Fruit fly (Drosophila melanogaster): Measurements from ENCODE around the gene dl.

dm6 chr2L:17436500-17436899 lies 13.7 kb downstream of the dl start, which contains the start of gene CG33928:
- no peak for TF ChIP-seq usp (GFP tag; optimal IDR thresholded peaks at IDR 0.05)
- TF ChIP-seq h (GFP tag; optimal IDR thresholded peaks at IDR 0.05), result no peak
- TF ChIP-seq Dif (GFP tag; optimal IDR thresholded peaks at IDR 0.05; ENCODE audit: partially characterized antibody), result no peak
- no peak for TF ChIP-seq br (GFP tag; optimal IDR thresholded peaks at IDR 0.05)
- TF ChIP-seq Mio (GFP tag; optimal IDR thresholded peaks at IDR 0.05), result no peak
- TF ChIP-seq Hr78 (GFP tag; optimal IDR thresholded peaks at IDR 0.05), result no peak
- no peak for TF ChIP-seq psq (GFP tag; optimal IDR thresholded peaks at IDR 0.05)
- TF ChIP-seq dl (GFP tag; optimal IDR thresholded peaks at IDR 0.05; ENCODE audit: insufficient read depth in 1 of 2, partially characterized antibody in 2 of 2), result no peak
- no peak for TF ChIP-seq foxo (GFP tag; optimal IDR thresholded peaks at IDR 0.05)
- TF ChIP-seq woc (GFP tag; optimal IDR thresholded peaks at IDR 0.05), result no peak
- no peak for TF ChIP-seq Myc (optimal IDR thresholded peaks at IDR 0.05)
